Fruit fly (Drosophila melanogaster): ENCODE data around the gene Qsox4.

DNA sequence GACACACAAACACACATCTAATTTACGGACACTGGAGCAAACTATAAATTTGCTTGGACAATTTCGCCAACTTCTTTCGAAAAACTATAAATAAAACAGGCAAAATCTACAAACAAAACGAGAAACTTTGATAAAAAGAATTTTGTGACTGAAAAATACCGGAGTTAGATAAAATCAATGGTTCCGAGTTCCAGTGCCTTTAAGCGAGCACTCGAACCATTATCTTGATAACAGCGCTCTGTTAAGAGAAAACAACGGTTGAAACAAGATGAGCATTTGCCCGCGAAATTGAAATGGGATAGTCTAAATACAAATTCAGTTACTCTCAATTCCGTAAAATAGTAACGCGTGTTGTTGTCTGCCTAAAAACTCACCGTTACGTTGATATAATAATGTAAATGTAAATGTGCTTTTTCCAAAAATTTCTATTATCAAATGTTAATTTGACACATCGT, 8.0 kb upstream of the Qsox4 start, which contains the start of gene CG10254:
- TF ChIP-seq chm (GFP tag; IDR thresholded peaks at IDR 0.05) (no peak), CG11723 (GFP tag; optimal IDR thresholded peaks at IDR 0.05) (no peak), repo (GFP tag; optimal IDR thresholded peaks at IDR 0.05) (no peak)

All from whole organism, embryonic.